Worm (Caenorhabditis elegans) whole organism, young adult: ENCODE results near the gene duxl-1.
A peak's percentile ranks its signal among the peaks of the same experiment; 100 is the strongest.
"Not testable (repeated sequence)": the region's sequence is repeated elsewhere in the genome, so short reads cannot be mapped to it uniquely, and the experiment has no call there.

Experiments
- C17E4.6 ChIP-seq: fragments of 200-800 bp; sonication (Bioruptor generic); IDR thresholded peaks from 2 replicates; pipeline ENCODE4 v1.3.6; 2022; ENCODE audit warnings: missing genetic modification reagents, missing genetic modification characterization, missing compliant biosample characterization
- F23B12.7 ChIP-seq: sonication (generic microtip); optimal IDR thresholded peaks from 2 replicates; lab custom pipeline; 2017; ENCODE audit warnings: missing genetic modification characterization, mild to moderate bottlenecking, missing compliant biosample characterization, antibody characterized with exemption, moderate library complexity; ENCODE audit not compliant: insufficient read depth
- F33H1.4 ChIP-seq: fragments of 200-800 bp; sonication (Bioruptor generic); IDR thresholded peaks from 2 replicates; pipeline ENCODE4 v1.3.6; 2022; ENCODE audit warnings: missing genetic modification reagents, missing genetic modification characterization, missing compliant biosample characterization
- F37B4.10 ChIP-seq: fragments of 200-800 bp; sonication (Bioruptor generic); IDR thresholded peaks from 2 replicates; pipeline ENCODE4 v1.3.6; 2022; ENCODE audit warnings: missing genetic modification characterization, missing compliant biosample characterization
- F52B5.7 ChIP-seq: sonication (generic microtip); optimal IDR thresholded peaks from 2 replicates; lab custom pipeline; 2016; ENCODE audit warnings: mild to moderate bottlenecking, missing genetic modification characterization, missing compliant biosample characterization
- K12H6.12 ChIP-seq: fragments of 200-800 bp; sonication (Bioruptor generic); optimal IDR thresholded peaks from 2 replicates; lab custom pipeline; 2018; ENCODE audit warnings: mild to moderate bottlenecking, missing genetic modification characterization, missing compliant biosample characterization
- Y53F4B.3 ChIP-seq: fragments of 200-800 bp; sonication (Bioruptor generic); IDR thresholded peaks from 2 replicates; pipeline ENCODE4 v1.3.6; 2022; ENCODE audit warnings: missing genetic modification reagents, missing genetic modification characterization, missing compliant biosample characterization
- atf-7 ChIP-seq: sonication (generic microtip); optimal IDR thresholded peaks from 2 replicates; lab custom pipeline; 2017; ENCODE audit warnings: mild to moderate bottlenecking, missing genetic modification characterization, missing compliant biosample characterization
- bed-2 ChIP-seq: fragments of 200-800 bp; sonication (Bioruptor generic); IDR thresholded peaks from 2 replicates; pipeline ENCODE4 v1.3.6; 2022; ENCODE audit warnings: missing genetic modification reagents, missing genetic modification characterization, missing compliant biosample characterization
- ceh-79 ChIP-seq: sonication (generic microtip); optimal IDR thresholded peaks from 2 replicates; lab custom pipeline; 2017; ENCODE audit warnings: mild to moderate bottlenecking, missing genetic modification characterization, missing compliant biosample characterization
- ceh-91 ChIP-seq: fragments of 200-800 bp; sonication (Bioruptor generic); IDR thresholded peaks from 2 replicates; pipeline ENCODE4 v1.3.6; 2022; ENCODE audit warnings: missing genetic modification reagents, missing genetic modification characterization, missing compliant biosample characterization
- dox-1 ChIP-seq: fragments of 200-800 bp; sonication (Bioruptor generic); IDR thresholded peaks from 2 replicates; pipeline ENCODE4 v1.3.6; 2022; ENCODE audit warnings: missing genetic modification reagents, missing genetic modification characterization, missing compliant biosample characterization
- egl-44 ChIP-seq: fragments of 200-800 bp; sonication (Bioruptor generic); IDR thresholded peaks from 2 replicates; pipeline ENCODE4 v1.3.6; 2022; ENCODE audit warnings: missing genetic modification reagents, missing genetic modification characterization, missing compliant biosample characterization
- egrh-3 ChIP-seq: fragments of 200-800 bp; sonication (Bioruptor generic); IDR thresholded peaks from 2 replicates; pipeline ENCODE4 v1.3.6; 2022; ENCODE audit warnings: missing genetic modification reagents, missing genetic modification characterization, missing compliant biosample characterization
- ekl-4 ChIP-seq: fragments of 200-800 bp; sonication (Bioruptor generic); IDR thresholded peaks from 2 replicates; pipeline ENCODE4 v1.3.6; 2022; ENCODE audit warnings: missing genetic modification reagents, missing genetic modification characterization, missing compliant biosample characterization
- gei-17 ChIP-seq: fragments of 200-800 bp; sonication (Bioruptor generic); optimal IDR thresholded peaks from 2 replicates; lab custom pipeline; 2018; ENCODE audit warnings: mild to moderate bottlenecking, missing genetic modification characterization, missing compliant biosample characterization
- him-1 ChIP-seq: sonication (generic microtip); optimal IDR thresholded peaks from 2 replicates; lab custom pipeline; 2016; ENCODE audit warnings: missing genotype, missing genetic modification reagents, missing genetic modification characterization, missing compliant biosample characterization
- hlh-12 ChIP-seq: sonication (generic microtip); optimal IDR thresholded peaks from 2 replicates; lab custom pipeline; 2016; ENCODE audit warnings: missing genetic modification characterization, missing compliant biosample characterization
- hmg-20 ChIP-seq: fragments of 200-800 bp; sonication (Bioruptor generic); IDR thresholded peaks from 2 replicates; pipeline ENCODE4 v1.3.6; 2022; ENCODE audit warnings: missing genetic modification reagents, missing genetic modification characterization, missing compliant biosample characterization
- lag-1 ChIP-seq: fragments of 200-800 bp; sonication (Bioruptor generic); IDR thresholded peaks from 2 replicates; pipeline ENCODE4 v1.3.6; 2022; ENCODE audit warnings: missing genetic modification reagents, missing genetic modification characterization, missing compliant biosample characterization
- let-526 ChIP-seq: fragments of 200-800 bp; sonication (Bioruptor generic); IDR thresholded peaks from 2 replicates; pipeline ENCODE4 v1.3.6; 2022; ENCODE audit warnings: missing genetic modification reagents, missing genetic modification characterization, missing compliant biosample characterization
- lir-1 ChIP-seq: fragments of 200-800 bp; sonication (Bioruptor generic); conservative IDR thresholded peaks from 2 replicates; pipeline ENCODE4 v1.3.6; 2022; ENCODE audit warnings: missing genetic modification reagents, missing genetic modification characterization, missing compliant biosample characterization
- nhr-80 ChIP-seq: sonication (generic microtip); optimal IDR thresholded peaks from 2 replicates; lab custom pipeline; 2016; ENCODE audit warnings: missing genetic modification characterization, missing compliant biosample characterization
- pbrm-1 ChIP-seq: fragments of 200-800 bp; sonication (Bioruptor generic); IDR thresholded peaks from 2 replicates; pipeline ENCODE4 v1.3.6; 2022; ENCODE audit warnings: missing genetic modification reagents, missing genetic modification characterization, missing compliant biosample characterization
- rcor-1 ChIP-seq: fragments of 200-800 bp; sonication (Bioruptor generic); IDR thresholded peaks from 2 replicates; pipeline ENCODE4 v1.3.6; 2022; ENCODE audit warnings: missing genetic modification reagents, missing genetic modification characterization, missing compliant biosample characterization
- repo-1 ChIP-seq: sonication (generic microtip); optimal IDR thresholded peaks from 2 replicates; lab custom pipeline; 2017; ENCODE audit warnings: mild to moderate bottlenecking, missing genetic modification characterization, missing compliant biosample characterization
- snpc-1.1 ChIP-seq: sonication (generic microtip); optimal IDR thresholded peaks from 2 replicates; lab custom pipeline; 2017; ENCODE audit warnings: missing genetic modification characterization, mild to moderate bottlenecking, missing compliant biosample characterization, antibody characterized with exemption, moderate library complexity, missing genotype, missing genetic modification reagents; ENCODE audit not compliant: insufficient read depth
- snpc-1.3 ChIP-seq: sonication (generic microtip); optimal IDR thresholded peaks from 2 replicates; lab custom pipeline; 2017; ENCODE audit warnings: missing genetic modification characterization, mild to moderate bottlenecking, missing compliant biosample characterization, antibody characterized with exemption, moderate library complexity, missing genotype, missing genetic modification reagents; ENCODE audit not compliant: insufficient read depth
- snpc-3.4 ChIP-seq: sonication (generic microtip); optimal IDR thresholded peaks from 2 replicates; lab custom pipeline; 2017; ENCODE audit warnings: missing genetic modification characterization, mild to moderate bottlenecking, missing compliant biosample characterization, antibody characterized with exemption, moderate library complexity, missing genotype, missing genetic modification reagents
- tlf-1 ChIP-seq: fragments of 200-800 bp; sonication (Bioruptor generic); optimal IDR thresholded peaks from 2 replicates; lab custom pipeline; 2018; ENCODE audit warnings: mild to moderate bottlenecking, missing genetic modification characterization, missing compliant biosample characterization
- unc-130 ChIP-seq: sonication (generic microtip); optimal IDR thresholded peaks from 2 replicates; lab custom pipeline; 2016; ENCODE audit warnings: missing genetic modification reagents, missing genetic modification characterization, missing compliant biosample characterization
- zfh-2 ChIP-seq: fragments of 200-800 bp; sonication (Bioruptor generic); conservative IDR thresholded peaks from 2 replicates; pipeline ENCODE4 v1.3.6; 2022; ENCODE audit warnings: missing genetic modification reagents, missing genetic modification characterization, missing compliant biosample characterization
- ztf-22 ChIP-seq: fragments of 200-800 bp; sonication (Bioruptor generic); optimal IDR thresholded peaks from 2 replicates; lab custom pipeline; 2018; ENCODE audit warnings: mild to moderate bottlenecking, missing genetic modification characterization, moderate library complexity, missing compliant biosample characterization
- ztf-3 ChIP-seq: fragments of 200-800 bp; sonication (Bioruptor generic); optimal IDR thresholded peaks from 2 replicates; lab custom pipeline; 2018; ENCODE audit warnings: mild to moderate bottlenecking, missing genetic modification characterization, missing compliant biosample characterization

The duxl-1 gene

DNA sequence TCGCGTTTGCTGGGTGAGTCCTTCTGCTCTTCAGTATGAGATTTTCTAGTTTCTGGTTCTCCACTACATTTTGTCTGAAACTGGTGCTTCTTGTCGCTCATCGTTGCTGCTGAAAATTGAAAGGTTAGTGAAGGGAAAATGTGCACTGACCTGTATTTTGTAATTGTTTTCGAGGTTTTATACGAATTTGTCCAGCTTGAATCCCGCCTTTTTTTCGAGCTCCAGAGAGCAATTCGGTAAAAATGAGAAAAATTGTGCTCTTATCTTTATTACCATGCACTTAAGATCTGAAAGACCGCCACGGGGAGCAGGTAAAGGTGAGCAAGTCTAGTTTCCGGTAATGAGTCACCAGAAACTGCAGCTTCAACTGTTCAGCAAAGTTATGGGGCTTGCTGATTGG, 35.7 kb upstream of the duxl-1 start, which contains the start of gene C08E3.15:
TSS of gene C08E3.15 (minus strand) at position 101 of the 400 bp plus-strand sequence.
- not testable (repeated sequence) for TF ChIP-seq snpc-1.3 (tag; lab: Kevin White, UChicago); K12H6.12; him-1 (tag; lab: Kevin White, UChicago)

DNA sequence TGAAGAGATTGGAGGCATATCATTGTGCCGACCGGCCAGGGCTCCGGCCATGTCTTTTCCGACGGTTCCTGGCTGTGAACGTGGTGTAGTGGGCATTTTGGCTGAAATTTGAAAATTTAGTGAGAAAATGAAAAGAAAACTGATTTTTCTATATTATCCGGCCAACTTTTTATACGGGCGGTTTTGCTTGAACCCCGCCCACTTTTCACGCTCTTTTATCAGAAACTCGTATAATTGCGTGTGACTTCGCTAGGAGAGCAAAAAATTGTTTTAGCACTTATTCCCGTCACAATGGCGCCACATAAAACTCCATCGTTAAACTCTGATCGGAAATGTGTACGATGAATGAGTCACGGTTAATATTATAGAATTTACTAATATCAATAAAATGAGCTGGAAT, 31.3 kb upstream of the duxl-1 start, which contains the start of gene C08E3.13:
TSS of gene C08E3.13 (minus strand) at position 101 of the 400 bp plus-strand sequence.
- not testable (repeated sequence) for TF ChIP-seq F37B4.10 (GFP tag; lab: Robert Waterston, UW); F52B5.7 (tag; lab: Kevin White, UChicago); lag-1 (GFP tag; lab: Robert Waterston, UW)
- TF ChIP-seq, all 124 proteins: peak for 0; not testable (repeated sequence) for 124

DNA sequence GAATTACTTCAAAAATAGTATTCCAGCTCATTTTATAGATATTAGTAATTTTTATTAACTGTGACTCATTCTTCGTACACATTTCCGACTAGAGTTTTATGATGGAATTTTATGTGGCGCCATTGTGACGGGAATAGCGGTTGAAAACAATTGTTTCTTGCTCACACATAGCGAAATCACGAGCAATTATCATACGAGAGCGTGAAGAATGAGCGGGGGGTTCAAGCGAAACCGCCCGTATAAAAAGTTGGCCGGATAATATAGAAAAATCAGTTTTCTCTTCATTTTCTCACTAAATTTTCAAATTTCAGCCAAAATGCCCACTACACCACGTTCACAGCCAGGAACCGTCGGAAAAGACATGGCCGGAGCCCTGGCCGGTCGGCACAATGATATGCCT, 30.0 kb upstream of the duxl-1 start, which contains the start of gene C08E3.1:
TSS of gene C08E3.1 (plus strand) at position 301 of the 400 bp plus-strand sequence.
- not testable (repeated sequence) for TF ChIP-seq F23B12.7, atf-7, snpc-1.1

DNA sequence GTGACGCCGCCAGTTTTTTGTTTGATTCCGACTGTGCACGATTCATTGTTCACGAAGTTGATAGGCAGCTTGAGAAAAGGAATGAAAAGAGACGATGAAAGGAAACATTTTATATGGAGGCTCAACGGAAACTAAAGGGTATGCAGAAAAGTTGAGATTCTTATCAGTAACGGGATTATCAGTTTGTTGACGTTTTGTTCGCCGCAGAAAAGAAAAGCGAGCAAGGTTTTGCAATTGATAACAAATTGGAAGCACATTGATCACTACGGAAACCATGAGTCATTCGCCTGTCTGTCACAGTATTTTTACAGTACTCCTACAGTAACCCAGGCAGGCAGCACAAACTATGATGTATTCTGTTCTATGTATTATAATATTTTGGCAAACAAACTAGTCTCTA, 27.5 kb upstream of the duxl-1 start:
- no peak for TF ChIP-seq let-526
- peak; percentile 9 for TF ChIP-seq nhr-80
- no peak for TF ChIP-seq hmg-20

DNA sequence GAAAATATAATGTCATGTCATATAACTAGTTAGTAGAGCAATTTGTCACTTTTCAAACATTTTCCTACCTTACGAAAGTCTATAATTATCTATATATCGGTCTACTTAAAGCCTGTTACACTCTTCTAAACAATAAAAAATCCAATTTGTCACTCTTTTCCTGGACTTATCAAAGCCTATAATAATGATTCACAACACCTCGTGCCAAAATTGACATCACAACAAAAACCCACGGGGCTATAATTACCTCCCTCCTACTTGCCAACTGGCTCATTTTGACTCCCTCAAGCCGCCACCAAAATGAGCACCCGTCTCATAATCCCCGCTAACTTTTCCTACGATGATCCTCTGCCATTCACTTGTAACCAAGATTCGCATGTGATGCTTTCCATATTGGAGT, 27.1 kb upstream of the duxl-1 start, which contains the start of gene srg-20:
TSS of gene srg-20 (plus strand) at position 301 of the 400 bp plus-strand sequence.
- not testable (repeated sequence) for TF ChIP-seq snpc-3.4 (tag; lab: Kevin White, UChicago); gei-17 (GFP tag; lab: Kevin White, UChicago); rcor-1 (GFP tag; lab: Robert Waterston, UW)

DNA sequence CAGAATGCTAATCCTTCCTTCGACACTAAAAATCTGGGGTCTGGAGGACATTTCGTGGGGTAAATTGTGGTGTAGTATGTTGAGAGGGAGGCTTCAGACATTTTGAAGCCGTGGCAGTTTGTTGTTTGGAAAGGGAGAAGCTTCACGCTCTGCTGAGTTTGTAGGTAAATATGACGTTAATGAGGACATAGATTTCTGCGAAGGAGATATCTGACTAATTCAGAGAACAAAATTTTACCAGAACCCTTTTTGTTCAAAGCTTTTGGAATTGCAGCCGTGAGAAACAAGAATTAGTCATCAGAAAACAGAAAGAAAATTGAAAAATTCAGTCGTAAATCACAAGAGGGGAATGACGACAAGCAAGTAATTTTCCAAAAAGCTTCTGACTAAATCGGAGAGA, 23.0 kb upstream of the duxl-1 start, which contains the start of gene srh-72:
TSS of gene srh-72 (minus strand) at position 101 of the 400 bp plus-strand sequence.
- no peak for TF ChIP-seq ceh-79 (tag; lab: Kevin White, UChicago)

DNA sequence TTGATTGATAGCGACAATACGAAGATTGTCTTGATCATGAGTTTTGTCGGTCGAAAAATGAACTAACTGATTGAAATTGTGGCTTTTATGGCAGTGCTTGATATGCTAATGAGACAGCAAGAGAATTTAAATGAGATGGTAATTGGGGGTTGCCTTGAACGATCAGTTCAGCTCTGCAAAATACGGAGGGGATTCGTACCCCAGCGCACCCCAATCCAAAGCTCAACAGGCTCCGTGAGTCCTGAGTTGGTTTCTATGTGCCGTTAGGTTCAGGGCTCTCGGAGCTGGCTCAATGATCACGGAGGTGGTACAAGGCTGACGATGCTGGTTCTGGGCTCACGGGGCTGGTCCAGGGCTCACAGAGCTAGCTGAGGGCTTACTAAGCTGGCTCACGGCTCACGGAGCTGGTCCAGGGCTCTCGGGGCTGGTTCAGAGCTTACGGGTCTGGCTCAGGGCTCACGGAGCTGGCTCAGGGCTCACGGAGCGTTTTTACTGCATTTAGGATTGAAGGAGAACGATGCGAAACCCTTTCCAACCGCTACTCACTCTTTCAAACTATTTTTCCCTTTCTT, 18.6 kb upstream of the duxl-1 start, which contains the start of gene ZC204.6:
TSS of gene ZC204.6 (minus strand) at position 51 of the 572 bp plus-strand sequence.
- TF ChIP-seq repo-1 (tag; lab: Kevin White, UChicago) (no peak), hlh-12 (tag; lab: Kevin White, UChicago) (no peak), ceh-91 (GFP tag; lab: Robert Waterston, UW) (no peak), zfh-2 (peak; percentile 84), tlf-1 (no peak), lir-1 (GFP tag; lab: Robert Waterston, UW) (no peak)

DNA sequence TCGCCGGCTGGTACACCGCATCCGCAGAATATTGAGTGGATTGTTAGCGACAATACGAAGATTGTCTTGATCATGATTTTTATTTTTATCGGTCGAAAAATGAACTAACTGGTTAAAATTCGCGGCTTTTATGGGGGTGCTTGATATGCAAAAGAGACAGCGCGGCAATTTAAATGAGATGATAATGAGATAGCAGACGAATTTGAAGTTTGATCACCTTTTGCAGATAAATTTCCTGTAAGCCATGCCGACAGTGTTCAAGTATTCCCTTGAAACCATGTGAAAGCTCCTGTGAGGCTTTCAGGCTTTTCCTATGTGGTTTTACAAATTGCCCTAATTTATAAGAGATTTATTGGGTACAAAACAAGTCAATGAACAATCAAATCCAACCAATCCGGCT, 17.3 kb upstream of the duxl-1 start, which contains the start of gene ZC204.17:
TSS of gene ZC204.17 (minus strand) at position 101 of the 400 bp plus-strand sequence.
- TF ChIP-seq rcor-1 (GFP tag; lab: Robert Waterston, UW) (no peak), egrh-3 (GFP tag; lab: Robert Waterston, UW) (no peak), C17E4.6 (GFP tag; lab: Robert Waterston, UW) (no peak), repo-1 (tag; lab: Kevin White, UChicago) (no peak), Y53F4B.3 (no peak), lag-1 (GFP tag; lab: Robert Waterston, UW) (no peak), ztf-3 (no peak), dox-1 (no peak), ztf-22 (GFP tag; lab: Kevin White, UChicago) (no peak), unc-130 (no peak), F33H1.4 (GFP tag; lab: Robert Waterston, UW) (no peak), atf-7 (no peak), hmg-20 (no peak), egl-44 (no peak), bed-2 (GFP tag; lab: Robert Waterston, UW) (no peak), him-1 (tag; lab: Kevin White, UChicago) (no peak), pbrm-1 (GFP tag; lab: Robert Waterston, UW) (no peak), ekl-4 (no peak)
- TF ChIP-seq, all 124 proteins: peak for 0
